Fruit fly (Drosophila melanogaster) whole organism, wandering third instar larva: ENCODE data around the gene CG7945.

Experiments
- Abd-B ChIP-seq: fragments of >200 bp; optimal IDR thresholded peaks from 2 replicates; lab custom pipeline; 2017; ENCODE audit warnings: missing biosample characterization, missing genetic modification characterization
- CG32264 ChIP-seq: fragments of 200-800 bp; sonication (Bioruptor generic); optimal IDR thresholded peaks from 2 replicates; lab custom pipeline; 2016; ENCODE audit warnings: missing biosample characterization, missing genetic modification characterization
- CG9705 ChIP-seq: fragments of 200-800 bp; sonication (Bioruptor generic); optimal IDR thresholded peaks from 2 replicates; lab custom pipeline; 2018; ENCODE audit warnings: missing biosample characterization, mild to moderate bottlenecking, missing genetic modification characterization
- CrebA ChIP-seq: fragments of 200-800 bp; sonication (Bioruptor generic); optimal IDR thresholded peaks from 2 replicates; lab custom pipeline; 2016; ENCODE audit warnings: missing biosample characterization, mild to moderate bottlenecking, missing genetic modification characterization, borderline replicate concordance
- Dfd ChIP-seq: fragments of >200 bp; optimal IDR thresholded peaks from 2 replicates; lab custom pipeline; 2017; ENCODE audit warnings: missing biosample characterization, missing genetic modification characterization
- Dif ChIP-seq: fragments of 200-275, 200-300 bp; sonication (Bioruptor generic); optimal IDR thresholded peaks from 2 replicates; lab custom pipeline; 2018; ENCODE audit warnings: missing biosample characterization, missing genetic modification characterization; ENCODE audit not compliant: partially characterized antibody
- GATAd ChIP-seq: sonication (Bioruptor generic); optimal IDR thresholded peaks from 2 replicates; lab custom pipeline; 2016; ENCODE audit warnings: missing biosample characterization, missing genetic modification characterization
- HLH106 ChIP-seq: fragments of 200-800 bp; optimal IDR thresholded peaks from 3 replicates; lab custom pipeline; 2019; ENCODE audit warnings: missing biosample characterization, mild to moderate bottlenecking, missing genetic modification characterization, moderate library complexity
- Hnf4 ChIP-seq: fragments of 200-800 bp; sonication (Bioruptor generic); optimal IDR thresholded peaks from 2 replicates; lab custom pipeline; 2016; ENCODE audit warnings: missing biosample characterization, mild to moderate bottlenecking, missing genetic modification characterization
- Hr78 ChIP-seq: fragments of >200 bp; optimal IDR thresholded peaks from 2 replicates; lab custom pipeline; 2017; ENCODE audit warnings: missing biosample characterization, missing genetic modification characterization
- Hr83 ChIP-seq: fragments of 200-300 bp; sonication (Bioruptor generic); optimal IDR thresholded peaks from 2 replicates; lab custom pipeline; 2016; ENCODE audit warnings: missing biosample characterization, mild to moderate bottlenecking, missing genetic modification characterization, moderate library complexity; ENCODE audit not compliant: poor library complexity, severe bottlenecking
- Jra ChIP-seq: sonication (Bioruptor generic); optimal IDR thresholded peaks from 2 replicates; lab custom pipeline; 2016; ENCODE audit warnings: missing biosample characterization, missing genetic modification characterization
- Mio ChIP-seq: sonication (Bioruptor generic); optimal IDR thresholded peaks from 2 replicates; lab custom pipeline; 2016; ENCODE audit warnings: missing biosample characterization, missing genetic modification characterization
- Myc ChIP-seq: fragments of >200 bp; optimal IDR thresholded peaks from 2 replicates; lab custom pipeline; 2017
- N ChIP-seq: fragments of >200 bp; optimal IDR thresholded peaks from 2 replicates; lab custom pipeline; 2018; ENCODE audit warnings: missing biosample characterization, missing external identifiers, missing genetic modification characterization
- OdsH ChIP-seq: fragments of 200-800 bp; sonication (Bioruptor generic); optimal IDR thresholded peaks from 2 replicates; lab custom pipeline; 2016; ENCODE audit warnings: missing biosample characterization, mild to moderate bottlenecking, missing genetic modification characterization
- Rel ChIP-seq, 2 experiments: fragments of 200-800 bp; sonication (Bioruptor generic) in 1 of 2; optimal IDR thresholded peaks; 2 replicates in 1 of 2; 3 replicates in 1 of 2; lab custom pipeline; 2016 to 2019; ENCODE audit warnings: mild to moderate bottlenecking in 2 of 2, missing biosample characterization in 2 of 2, missing genetic modification characterization in 2 of 2, moderate library complexity in 1 of 2
- Sp1 ChIP-seq: fragments of 200-800 bp; sonication (Bioruptor generic); optimal IDR thresholded peaks from 3 replicates; lab custom pipeline; 2019; ENCODE audit warnings: missing biosample characterization, mild to moderate bottlenecking, missing genetic modification characterization, moderate library complexity
- Vsx2 ChIP-seq: fragments of 200-300, 225-300 bp; sonication (Bioruptor generic); optimal IDR thresholded peaks from 2 replicates; lab custom pipeline; 2018; ENCODE audit warnings: missing biosample characterization, missing genetic modification characterization; ENCODE audit not compliant: partially characterized antibody
- br ChIP-seq: fragments of 200-800 bp; sonication (Bioruptor generic); optimal IDR thresholded peaks from 2 replicates; lab custom pipeline; 2016; ENCODE audit warnings: missing biosample characterization, missing genetic modification characterization
- brk ChIP-seq: fragments of 200-800 bp; sonication (Bioruptor generic); optimal IDR thresholded peaks from 2 replicates; lab custom pipeline; 2016; ENCODE audit warnings: missing biosample characterization, mild to moderate bottlenecking, missing genetic modification characterization
- dl ChIP-seq, 2 experiments: fragments of 175-275, 200-275 bp in 1 of 2; fragments of 200-275 bp in 1 of 2; sonication (Bioruptor generic); optimal IDR thresholded peaks; lab custom pipeline; 2018; ENCODE audit warnings: mild to moderate bottlenecking in 2 of 2, missing biosample characterization in 2 of 2, missing genetic modification characterization in 2 of 2, moderate library complexity in 2 of 2; ENCODE audit not compliant: partially characterized antibody in 2 of 2, insufficient read depth in 1 of 2
- dmrt93B ChIP-seq: fragments of 200-800 bp; sonication (Bioruptor generic); optimal IDR thresholded peaks from 2 replicates; lab custom pipeline; 2018; ENCODE audit warnings: missing biosample characterization, mild to moderate bottlenecking, missing genetic modification characterization
- dsf ChIP-seq: sonication (Bioruptor generic); optimal IDR thresholded peaks from 2 replicates; lab custom pipeline; 2016; ENCODE audit warnings: missing biosample characterization, missing genetic modification characterization, borderline replicate concordance
- ey ChIP-seq: fragments of 200-800 bp; sonication (Bioruptor generic); optimal IDR thresholded peaks from 2 replicates; lab custom pipeline; 2016; ENCODE audit warnings: missing biosample characterization, missing genetic modification characterization
- foxo ChIP-seq, 2 experiments: fragments of 200-800 bp; sonication (Bioruptor generic); optimal IDR thresholded peaks; 2 replicates in 1 of 2; 3 replicates in 1 of 2; lab custom pipeline; 2016 to 2017; ENCODE audit warnings: missing biosample characterization in 2 of 2, missing genetic modification characterization in 2 of 2
- fru ChIP-seq: fragments of 200-800 bp; sonication (Bioruptor generic); optimal IDR thresholded peaks from 3 replicates; lab custom pipeline; 2016; ENCODE audit warnings: missing biosample characterization, mild to moderate bottlenecking, missing genetic modification characterization
- h ChIP-seq: fragments of 200-800 bp; sonication (Bioruptor generic); optimal IDR thresholded peaks from 3 replicates; lab custom pipeline; 2016; ENCODE audit warnings: missing biosample characterization, mild to moderate bottlenecking, missing genetic modification characterization
- jim ChIP-seq: fragments of 175-275, 200-325 bp; sonication (Bioruptor generic); optimal IDR thresholded peaks from 2 replicates; lab custom pipeline; 2016; ENCODE audit warnings: missing biosample characterization, mild to moderate bottlenecking, missing genetic modification characterization
- lola ChIP-seq: fragments of >200 bp; optimal IDR thresholded peaks from 2 replicates; lab custom pipeline; 2017; ENCODE audit warnings: missing biosample characterization, missing genetic modification characterization
- pan ChIP-seq: fragments of >200 bp; optimal IDR thresholded peaks from 2 replicates; lab custom pipeline; 2017
- psq ChIP-seq: fragments of 200-800 bp; sonication (Bioruptor generic); optimal IDR thresholded peaks from 3 replicates; lab custom pipeline; 2017; ENCODE audit warnings: missing biosample characterization, mild to moderate bottlenecking, missing genetic modification characterization, moderate library complexity
- rgr ChIP-seq: fragments of 200-800 bp; sonication (Bioruptor generic); optimal IDR thresholded peaks from 3 replicates; lab custom pipeline; 2016; ENCODE audit warnings: missing biosample characterization, mild to moderate bottlenecking, missing genetic modification characterization
- sage ChIP-seq: fragments of 200-800 bp; sonication (Bioruptor generic); optimal IDR thresholded peaks from 2 replicates; lab custom pipeline; 2016; ENCODE audit warnings: missing biosample characterization, mild to moderate bottlenecking, missing genetic modification characterization
- sv ChIP-seq: fragments of 200-800 bp; sonication (Bioruptor generic); optimal IDR thresholded peaks from 3 replicates; lab custom pipeline; 2016; ENCODE audit warnings: missing biosample characterization, missing genetic modification characterization
- tai ChIP-seq: sonication (Bioruptor generic); optimal IDR thresholded peaks from 2 replicates; lab custom pipeline; 2016; ENCODE audit warnings: missing biosample characterization, missing genetic modification characterization
- usp ChIP-seq: fragments of >200 bp; optimal IDR thresholded peaks from 2 replicates; lab custom pipeline; 2017; ENCODE audit warnings: missing biosample characterization, missing genetic modification characterization
- woc ChIP-seq: sonication (Bioruptor generic); optimal IDR thresholded peaks from 2 replicates; lab custom pipeline; 2016; ENCODE audit warnings: missing biosample characterization, mild to moderate bottlenecking, missing genetic modification characterization

Gene CG7945

dm6 chr3L:15565829-15566433 is 42.0 kb upstream of the CG7945 start, which contains the start of gene dop (continued):
- no peak for TF ChIP-seq dmrt93B (GFP tag; lab: Kevin White, UChicago)
- TF ChIP-seq usp (GFP tag; lab: Kevin White, UChicago): no peak
- no peak for TF ChIP-seq Sp1 (GFP tag; lab: Kevin White, UChicago)
- TF ChIP-seq rgr: peak; percentile 21
- TF ChIP-seq Dfd (GFP tag; lab: Kevin White, UChicago): no peak
- TF ChIP-seq OdsH (GFP tag; lab: Kevin White, UChicago): no peak
- TF ChIP-seq Mio: no peak
- no peak for TF ChIP-seq psq (GFP tag; lab: Kevin White, UChicago)
- TF ChIP-seq N (GFP tag; lab: Kevin White, UChicago): peak; percentile 53
- TF ChIP-seq Hr78 (GFP tag; lab: Kevin White, UChicago): peak; percentile 32
- peak; percentile 36 for TF ChIP-seq Hnf4
- TF ChIP-seq tai: no peak

DNA sequence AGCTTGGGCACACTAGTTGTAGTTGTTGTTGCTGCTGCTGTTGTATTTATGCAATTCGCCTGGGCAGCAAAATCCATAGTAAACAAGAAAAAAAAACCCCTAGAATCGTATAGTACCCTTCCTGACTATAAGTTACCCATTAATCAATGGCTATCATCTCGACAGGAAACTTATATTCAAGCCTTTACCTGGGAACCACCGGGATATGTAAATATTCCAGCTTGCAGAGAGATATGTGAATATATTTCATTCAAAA is 39.8 kb upstream of the CG7945 start:
- TF ChIP-seq CrebA (GFP tag; lab: Kevin White, UChicago): no peak
- no peak for TF ChIP-seq psq (GFP tag; lab: Kevin White, UChicago)
- no peak for TF ChIP-seq sage (GFP tag; lab: Kevin White, UChicago)

DNA sequence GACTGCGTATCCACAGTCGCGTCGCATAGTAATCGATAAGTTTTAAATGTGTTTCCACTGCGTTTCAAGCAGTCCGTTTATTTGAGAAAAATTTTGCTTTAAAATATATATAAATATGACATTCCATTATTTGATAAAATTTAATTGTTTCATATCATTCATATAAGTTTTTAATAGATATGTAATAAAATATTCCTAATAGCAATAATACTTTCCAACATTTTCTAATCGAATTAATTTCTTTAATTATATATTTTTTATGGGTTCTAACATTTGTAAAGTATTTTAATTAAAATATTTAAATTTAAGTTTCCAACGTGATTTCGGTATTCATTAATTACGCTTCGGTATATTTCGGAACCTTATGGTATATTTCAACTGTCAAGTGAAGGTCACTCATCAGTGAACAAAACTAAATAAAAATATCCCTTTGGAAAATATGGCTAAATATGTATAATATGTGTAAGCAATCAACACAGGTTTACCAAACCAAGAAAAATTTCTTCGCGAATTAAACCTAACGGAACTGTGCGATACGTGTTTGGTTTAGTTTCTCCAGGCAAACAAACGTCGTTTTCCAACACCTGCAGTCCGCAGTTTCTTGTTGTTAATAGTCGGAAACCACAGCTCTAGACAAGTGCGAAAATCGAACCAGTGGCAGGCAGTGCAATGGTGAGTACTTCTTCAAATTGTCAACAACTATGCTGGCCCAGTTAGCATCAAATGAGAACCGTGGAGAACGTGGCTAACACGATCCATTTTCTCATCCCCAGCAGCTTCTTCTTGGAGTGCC is 39.3 kb upstream of the CG7945 start, which contains the start of the genes CG7739 and SCCRO:
Gene CG7739, minus strand, starts transcription at position 8 of the 793 bp plus-strand sequence.
Gene SCCRO, plus strand, starts transcription at position 370 of the 793 bp plus-strand sequence.
- no peak for TF ChIP-seq N (GFP tag; lab: Kevin White, UChicago)
- peak; percentile 65 for TF ChIP-seq rgr
- peak; percentile 70 for TF ChIP-seq HLH106
- TF ChIP-seq CG9705 (GFP tag; lab: Kevin White, UChicago): peak; percentile 11
- TF ChIP-seq Vsx2 (GFP tag; lab: Kevin White, UChicago): no peak
- peak; percentile 3 for TF ChIP-seq fru (GFP tag; lab: Kevin White, UChicago)
- TF ChIP-seq sage (GFP tag; lab: Kevin White, UChicago): no peak
- TF ChIP-seq CrebA (GFP tag; lab: Kevin White, UChicago): no peak
- TF ChIP-seq brk: no peak
- TF ChIP-seq Rel (GFP tag; optimal IDR thresholded peaks at IDR 0.05; lab: Kevin White, UChicago): no peak
- TF ChIP-seq Rel (tag; optimal IDR thresholded peaks at IDR 0.05; lab: Kevin White, UChicago): peak; percentile 22
- TF ChIP-seq sv (GFP tag; lab: Kevin White, UChicago): no peak
- no peak for TF ChIP-seq woc (GFP tag; lab: Kevin White, UChicago)
- no peak for TF ChIP-seq tai
- TF ChIP-seq br (GFP tag; lab: Kevin White, UChicago): peak; percentile 30
- TF ChIP-seq Jra (GFP tag; lab: Kevin White, UChicago): no peak
- peak; percentile 90 for TF ChIP-seq Hr83 (GFP tag; lab: Kevin White, UChicago)
- TF ChIP-seq Dif (GFP tag; lab: Kevin White, UChicago): no peak
- TF ChIP-seq dmrt93B (GFP tag; lab: Kevin White, UChicago): no peak
- peak in 1 of 2 experiments; percentile 62 for TF ChIP-seq foxo (GFP tag; optimal IDR thresholded peaks at IDR 0.05; lab: Kevin White, UChicago)
- TF ChIP-seq pan (lab: Kevin White, UChicago): no peak
- no peak for TF ChIP-seq lola (GFP tag; lab: Kevin White, UChicago)
- TF ChIP-seq CG32264 (GFP tag; lab: Kevin White, UChicago): no peak
- TF ChIP-seq ey: no peak
- no peak for TF ChIP-seq Mio
- peak; percentile 22 for TF ChIP-seq OdsH (GFP tag; lab: Kevin White, UChicago)
- peak; percentile 26 for TF ChIP-seq h
- TF ChIP-seq Hr78 (GFP tag; lab: Kevin White, UChicago): no peak
- no peak for TF ChIP-seq Myc
- no peak for TF ChIP-seq usp (GFP tag; lab: Kevin White, UChicago)
- TF ChIP-seq psq (GFP tag; lab: Kevin White, UChicago): peak; percentile 38
- TF ChIP-seq GATAd (GFP tag; lab: Kevin White, UChicago): no peak
- no peak for TF ChIP-seq Abd-B (GFP tag; lab: Kevin White, UChicago)
- TF ChIP-seq dl (GFP tag; optimal IDR thresholded peaks at IDR 0.05; lab: Kevin White, UChicago; ENCODE audit: insufficient read depth in 1 of 2, partially characterized antibody in 2 of 2): no peak
- TF ChIP-seq dsf: peak; percentile 11
- no peak for TF ChIP-seq Dfd (GFP tag; lab: Kevin White, UChicago)
- peak; percentile 69 for TF ChIP-seq Hnf4
- TF ChIP-seq jim (GFP tag; lab: Kevin White, UChicago): peak; percentile 45
- TF ChIP-seq Sp1 (GFP tag; lab: Kevin White, UChicago): peak; percentile 41
